Fruit fly (Drosophila melanogaster): ENCODE results near the gene Crag.

The Crag gene

DNA sequence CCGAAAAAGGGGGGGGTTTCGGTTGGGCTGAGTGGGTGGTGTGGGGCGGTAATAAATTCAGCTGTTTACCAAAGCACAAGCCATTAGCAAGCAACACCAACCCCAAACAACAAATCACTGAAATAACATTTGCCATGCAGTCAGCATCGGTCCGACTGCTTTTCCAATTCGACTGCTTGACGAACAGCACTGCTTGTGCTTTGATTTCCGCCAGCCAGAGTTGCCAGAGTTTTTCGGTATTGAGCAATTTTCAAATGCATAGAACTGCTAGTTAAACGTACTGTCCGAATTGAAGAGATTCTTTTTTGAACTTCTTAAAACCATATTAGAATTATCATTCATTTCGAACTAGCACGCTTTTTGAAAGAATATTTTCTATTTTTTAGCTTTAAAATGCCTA is 43.0 kb downstream of the Crag start:
- TF ChIP-seq CG17801 (GFP tag; optimal IDR thresholded peaks at IDR 0.05; ENCODE audit: partially characterized antibody): no peak

DNA sequence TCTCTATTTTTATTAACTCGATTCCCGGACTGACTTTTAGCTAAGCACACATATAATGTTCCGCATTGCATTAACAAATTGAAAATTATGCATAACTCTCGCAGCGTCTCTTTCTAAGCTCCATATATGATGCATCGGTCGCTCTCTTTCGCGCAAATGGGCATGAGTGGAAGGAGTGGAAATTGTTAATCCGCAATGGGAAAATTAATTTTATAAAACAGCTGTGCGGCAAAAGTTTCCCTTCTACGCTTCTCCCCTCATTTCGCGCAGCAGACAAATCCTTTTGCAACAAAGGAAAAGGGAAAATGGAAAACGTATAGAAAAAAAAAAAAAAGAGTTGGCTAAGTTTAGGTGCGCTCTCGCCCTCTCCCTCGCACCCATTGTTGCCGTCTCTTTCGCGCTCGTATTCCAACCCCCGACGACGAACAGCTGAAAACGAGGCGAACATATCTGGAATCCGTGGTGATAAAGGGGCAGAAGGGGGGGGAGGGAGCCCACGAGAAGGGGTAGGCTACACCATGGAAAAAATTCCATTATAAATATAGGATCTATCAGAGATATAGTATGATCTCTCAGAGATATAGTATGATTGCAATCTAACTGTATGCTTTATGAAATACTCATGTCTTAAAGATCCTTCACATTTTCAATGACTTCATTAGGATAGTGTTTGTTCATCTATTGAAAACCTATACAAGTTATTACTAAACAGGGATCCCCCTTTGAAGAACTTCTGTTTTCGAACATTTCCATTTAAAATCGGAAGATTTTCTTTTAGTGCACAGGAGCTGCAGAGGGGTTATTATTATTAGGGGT is 44.5 kb downstream of the Crag start:
- no peak for TF ChIP-seq CG17801 (GFP tag; optimal IDR thresholded peaks at IDR 0.05; ENCODE audit: partially characterized antibody)

DNA sequence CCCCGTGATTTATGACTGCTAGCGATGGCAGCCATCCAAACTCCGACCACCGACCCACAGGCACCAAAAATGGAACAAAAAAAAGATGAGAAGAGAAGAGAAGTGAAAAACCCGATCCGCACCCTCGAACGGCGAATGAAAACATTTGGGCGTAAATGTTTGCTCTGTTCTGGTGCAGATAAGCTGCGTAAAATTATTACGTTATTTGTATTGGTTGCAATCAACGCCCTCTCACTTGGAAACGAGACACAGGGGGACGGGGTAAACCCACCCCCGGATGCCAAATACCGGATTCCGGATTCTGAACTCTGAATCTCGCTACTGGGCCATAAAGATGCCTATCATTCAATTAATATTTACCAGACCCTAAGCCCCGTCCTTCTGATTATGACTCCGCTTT is 45.2 kb downstream of the Crag start:
- no peak for TF ChIP-seq CG17801 (GFP tag; optimal IDR thresholded peaks at IDR 0.05; ENCODE audit: partially characterized antibody)

dm6 chrX:8640636-8641216 is 48.9 kb downstream of the Crag start:
- TF ChIP-seq CG17801 (GFP tag; optimal IDR thresholded peaks at IDR 0.05; ENCODE audit: partially characterized antibody): no peak

DNA sequence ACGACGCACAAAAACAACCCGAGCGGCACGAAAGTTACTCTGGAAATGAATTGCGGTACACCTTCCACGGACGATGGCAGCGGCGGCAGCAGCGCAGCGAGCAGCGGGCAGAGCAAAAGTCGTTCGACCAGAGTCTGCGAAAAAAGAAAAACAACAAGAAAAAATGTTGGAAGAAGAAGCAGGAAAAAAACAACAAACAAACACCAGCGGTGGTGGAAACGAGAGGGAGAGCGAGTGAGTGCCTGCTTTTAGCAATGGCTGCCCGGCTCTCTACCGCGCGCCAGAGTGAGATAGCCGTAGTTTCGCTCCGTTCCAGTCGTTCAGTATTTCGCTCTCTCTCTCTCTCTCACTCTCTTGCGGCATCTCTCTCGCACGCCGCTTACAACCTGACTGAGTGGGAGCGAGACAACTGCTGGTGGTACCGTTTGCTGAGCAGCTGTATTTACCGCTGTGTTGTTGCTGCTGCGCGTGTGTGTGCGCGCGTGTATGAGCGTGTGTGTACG is 58.9 kb downstream of the Crag start, which contains the start of gene oc:
Gene oc, minus strand, starts transcription at position 51 of the 503 bp plus-strand sequence.
- no peak for TF ChIP-seq CG17801 (GFP tag; optimal IDR thresholded peaks at IDR 0.05; ENCODE audit: partially characterized antibody)
